Fruit fly (Drosophila melanogaster): ENCODE results near the gene CG8664.
A peak's percentile ranks its signal among the peaks of the same experiment; 100 is the strongest.

Gene CG8664

dm6 chrX:17255677-17256076 lies 26.8 kb downstream of the CG8664 start:
- no peak for TF ChIP-seq CG9139 (GFP tag; optimal IDR thresholded peaks at IDR 0.05)
- TF ChIP-seq CG16779 (tag; optimal IDR thresholded peaks at IDR 0.05), result no peak
- no peak for TF ChIP-seq CG11902 (GFP tag; optimal IDR thresholded peaks at IDR 0.05)
- TF ChIP-seq Eip78C (GFP tag), result no peak
- no peak for TF ChIP-seq fd85E (GFP tag; optimal IDR thresholded peaks at IDR 0.05)
- TF ChIP-seq CG10631 (GFP tag; optimal IDR thresholded peaks at IDR 0.05), result no peak
- no peak for TF ChIP-seq CG6792 (GFP tag; optimal IDR thresholded peaks at IDR 0.05)
- TF ChIP-seq achi (GFP tag; optimal IDR thresholded peaks at IDR 0.05), result no peak
- no peak for TF ChIP-seq ss (GFP tag; optimal IDR thresholded peaks at IDR 0.05)
- TF ChIP-seq CG6854 (GFP tag; optimal IDR thresholded peaks at IDR 0.05), result no peak

dm6 chrX:17254094-17254493 lies 28.4 kb downstream of the CG8664 start:
- TF ChIP-seq Blimp-1 (GFP tag; optimal IDR thresholded peaks at IDR 0.05), result peak; percentile 75
- TF ChIP-seq Sox102F (GFP tag; optimal IDR thresholded peaks at IDR 0.05), result no peak

DNA sequence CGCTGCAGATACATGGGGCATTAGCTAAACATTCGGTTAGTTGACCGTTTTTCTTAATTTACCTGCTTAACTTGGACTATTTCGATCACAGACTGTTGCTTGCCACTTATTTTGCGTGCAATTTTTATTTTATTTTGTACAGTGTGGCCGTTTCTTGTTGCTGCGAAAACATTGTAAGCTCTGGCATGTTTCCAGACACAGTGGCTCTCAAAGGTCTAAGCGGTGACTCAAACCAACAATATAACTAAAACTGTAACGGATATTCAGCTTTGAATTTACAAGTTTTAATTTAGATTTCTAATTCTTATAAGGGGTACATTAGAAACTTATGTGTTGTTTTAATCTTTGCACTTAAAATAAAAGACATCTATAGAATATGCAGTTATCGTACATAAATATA lies 33.2 kb downstream of the CG8664 start, which contains the start of gene CG8675:
CG8675 (minus strand) TSS at position 177 of the 400 bp plus-strand sequence.
- no peak for TF ChIP-seq CG16779 (tag; optimal IDR thresholded peaks at IDR 0.05)
- peak; percentile 59 for TF ChIP-seq Eip78C (GFP tag)
- no peak for TF ChIP-seq OdsH (GFP tag; optimal IDR thresholded peaks at IDR 0.05)
- peak; percentile 76 for TF ChIP-seq dsx (GFP tag; optimal IDR thresholded peaks at IDR 0.05; ENCODE audit: poor library complexity, severe bottlenecking)
- TF ChIP-seq Ets21C (GFP tag; optimal IDR thresholded peaks at IDR 0.05), result no peak

- no peak for TF ChIP-seq CG10669 (GFP tag; optimal IDR thresholded peaks at IDR 0.05)
- no peak for TF ChIP-seq Met (GFP tag; optimal IDR thresholded peaks at IDR 0.05)
- TF ChIP-seq CG15336 (GFP tag; IDR thresholded peaks at IDR 0.05), result no peak
- no peak for TF ChIP-seq achi (GFP tag; optimal IDR thresholded peaks at IDR 0.05)
- TF ChIP-seq Hr39 (GFP tag; optimal IDR thresholded peaks at IDR 0.05), result no peak
- no peak for TF ChIP-seq spab (GFP tag; optimal IDR thresholded peaks at IDR 0.05)
Measured at dm6 chrX:17246916-17247315, 35.6 kb downstream of the CG8664 start, which contains the start of gene CG42854. TSS of gene CG42854 (minus strand) at chrX:17247016.

DNA sequence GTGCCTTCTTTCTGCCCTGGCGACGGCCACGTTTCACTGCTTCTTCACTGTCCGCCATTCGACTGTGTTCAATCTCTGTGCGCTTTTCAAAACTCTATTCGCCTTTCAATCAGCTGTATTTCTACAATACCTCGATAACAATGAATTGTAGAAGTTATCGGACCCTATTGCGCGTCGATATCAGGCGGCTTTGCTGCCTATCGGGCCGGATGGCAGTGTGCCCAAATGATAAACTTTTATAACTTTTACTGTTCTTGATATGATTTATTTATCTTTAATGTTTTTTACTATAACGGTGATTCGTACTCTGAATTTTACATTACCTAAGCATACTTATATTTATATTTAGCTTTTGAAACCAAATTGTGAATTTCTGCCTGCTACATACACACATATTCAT lies 37.7 kb downstream of the CG8664 start, which contains the start of gene CG8915:
CG8915 (minus strand) TSS at position 148 of the 400 bp plus-strand sequence.
- TF ChIP-seq CG1621 (tag; optimal IDR thresholded peaks at IDR 0.05) (no peak), Smox (GFP tag; optimal IDR thresholded peaks at IDR 0.05) (no peak), Ets21C (GFP tag; optimal IDR thresholded peaks at IDR 0.05) (no peak), Eip78C (GFP tag) (peak; percentile 46), eg (GFP tag; IDR thresholded peaks at IDR 0.05) (no peak), CG11294 (GFP tag; IDR thresholded peaks at IDR 0.05) (no peak), Lpt (GFP tag; optimal IDR thresholded peaks at IDR 0.05) (no peak)

- TF ChIP-seq Sox15 (GFP tag; optimal IDR thresholded peaks at IDR 0.05) (peak; percentile 23), pdm3 (GFP tag; optimal IDR thresholded peaks at IDR 0.05) (peak; percentile 70), OdsH (GFP tag; optimal IDR thresholded peaks at IDR 0.05) (peak; percentile 72), Lpt (GFP tag; optimal IDR thresholded peaks at IDR 0.05) (peak; percentile 78), Hr38 (GFP tag; optimal IDR thresholded peaks at IDR 0.05) (no peak), CG15336 (GFP tag; IDR thresholded peaks at IDR 0.05) (peak; percentile 87), CG31627 (GFP tag; optimal IDR thresholded peaks at IDR 0.05) (peak; percentile 19), CG3032 (tag; optimal IDR thresholded peaks at IDR 0.05) (peak; percentile 67), CG11762 (GFP tag; optimal IDR thresholded peaks at IDR 0.05; ENCODE audit: insufficient read depth) (peak; percentile 63), lz (GFP tag; optimal IDR thresholded peaks at IDR 0.05) (peak; percentile 28), Blimp-1 (GFP tag; optimal IDR thresholded peaks at IDR 0.05) (no peak), CG6276 (GFP tag; optimal IDR thresholded peaks at IDR 0.05) (peak; percentile 78), CG1621 (tag; optimal IDR thresholded peaks at IDR 0.05) (peak; percentile 2), cyc (GFP tag; optimal IDR thresholded peaks at IDR 0.05) (peak; percentile 21), CG4318 (GFP tag; optimal IDR thresholded peaks at IDR 0.05) (peak; percentile 79), CG10669 (GFP tag; optimal IDR thresholded peaks at IDR 0.05) (no peak), topi (GFP tag; optimal IDR thresholded peaks at IDR 0.05) (peak; percentile 46), CG8632 (GFP tag; optimal IDR thresholded peaks at IDR 0.05) (peak; percentile 71), CG11902 (GFP tag; optimal IDR thresholded peaks at IDR 0.05) (peak; percentile 13), Sox102F (GFP tag; optimal IDR thresholded peaks at IDR 0.05) (peak; percentile 35), CG3919 (GFP tag; optimal IDR thresholded peaks at IDR 0.05) (peak; percentile 77), fd59A (GFP tag; optimal IDR thresholded peaks at IDR 0.05) (peak; percentile 46), CG32006 (GFP tag; optimal IDR thresholded peaks at IDR 0.05) (peak; percentile 90), acj6 (GFP tag; optimal IDR thresholded peaks at IDR 0.05) (peak; percentile 75), CG9139 (GFP tag; optimal IDR thresholded peaks at IDR 0.05) (peak; percentile 18)
Measured at dm6 chrX:17237421-17237820, 45.1 kb downstream of the CG8664 start.

Data from whole organism, prepupa.